Worm (Caenorhabditis elegans): ENCODE data around the gene cyn-4.
"Not testable (repeated sequence)": the region's sequence is repeated elsewhere in the genome, so short reads cannot be mapped to it uniquely, and the experiment has no call there.

The cyn-4 gene

DNA sequence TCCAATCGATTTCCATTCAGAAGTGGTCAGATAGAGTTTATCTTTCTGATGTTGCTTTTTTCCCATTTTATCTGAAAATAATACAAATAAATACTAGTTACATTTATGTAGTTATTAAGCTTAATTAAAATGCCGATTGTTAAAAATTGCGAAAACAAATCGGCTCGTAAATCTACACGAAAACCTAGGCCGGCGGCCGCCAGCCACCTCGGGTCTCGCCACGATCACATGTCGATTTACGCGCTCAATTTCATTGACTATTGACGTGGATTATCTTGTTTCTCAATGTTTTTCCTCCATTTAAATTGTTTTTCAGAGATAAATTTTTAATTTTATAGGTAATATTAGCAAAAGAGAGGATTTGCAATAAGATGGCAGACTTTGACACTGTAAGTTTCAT, at the start of gene cyn-4, which contains the start of gene copz-1:
cyn-4 (minus strand) TSS at position 71 of the 400 bp plus-strand sequence.
copz-1 (plus strand) TSS at position 339 of the 400 bp plus-strand sequence.
- peak; percentile 68 for TF ChIP-seq F13C5.2 (tag; optimal IDR thresholded peaks at IDR 0.05)
- TF ChIP-seq hnd-1 (tag; optimal IDR thresholded peaks at IDR 0.05) = no peak
- TF ChIP-seq B0310.2 (tag; optimal IDR thresholded peaks at IDR 0.05) = no peak
- no peak for TF ChIP-seq tra-4 (tag; optimal IDR thresholded peaks at IDR 0.05)
- peak; percentile 57; the same call in 1 of the 2 replicates for TF ChIP-seq pes-1 (GFP tag; IDR thresholded peaks at IDR 0.05)
- TF ChIP-seq aly-1 (tag; optimal IDR thresholded peaks at IDR 0.05) = no peak
- peak; percentile 84 for TF ChIP-seq tbx-37 (GFP tag; conservative IDR thresholded peaks at IDR 0.05)
- peak; percentile 42 for TF ChIP-seq hmg-4 (GFP tag; optimal IDR thresholded peaks at IDR 0.05)
- TF ChIP-seq tbx-11 (GFP tag; IDR thresholded peaks at IDR 0.05) = no peak
- TF ChIP-seq ceh-13 (GFP tag; optimal IDR thresholded peaks at IDR 0.05) = no peak
- TF ChIP-seq hmbx-1 (tag; optimal IDR thresholded peaks at IDR 0.05) = no peak
- TF ChIP-seq ets-7 (tag; optimal IDR thresholded peaks at IDR 0.05) = peak; percentile 27

DNA sequence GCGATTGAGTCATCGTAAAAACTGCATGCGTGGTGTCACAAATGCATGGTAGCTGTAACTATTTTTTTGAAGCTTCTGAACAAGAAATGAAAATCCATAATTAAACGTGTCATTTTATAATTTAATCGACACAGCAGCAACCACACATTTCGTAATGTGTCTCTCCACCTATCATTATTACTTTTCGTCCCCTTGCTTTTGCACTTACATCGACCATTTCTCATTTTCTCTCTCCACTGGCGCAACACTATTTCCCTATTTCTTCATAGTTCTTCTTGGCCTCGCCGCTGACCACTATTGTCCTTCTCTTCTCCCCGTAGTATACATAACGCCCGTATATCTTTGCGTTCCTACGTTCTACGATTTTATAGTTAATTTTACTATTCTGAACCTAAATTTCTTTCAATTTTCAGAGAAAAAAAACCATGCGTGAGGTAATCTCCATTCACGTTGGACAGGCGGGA, 45.9 kb upstream of the cyn-4 start, which contains the start of gene tba-4:
tba-4 (plus strand) TSS at position 414 of the 464 bp plus-strand sequence.
- TF ChIP-seq hmbx-1 (tag; optimal IDR thresholded peaks at IDR 0.05) (no peak), tbx-11 (GFP tag; IDR thresholded peaks at IDR 0.05) (no peak), hnd-1 (tag; optimal IDR thresholded peaks at IDR 0.05) (no peak), flt-1 (GFP tag; IDR thresholded peaks at IDR 0.05) (no peak), hmg-4 (GFP tag; optimal IDR thresholded peaks at IDR 0.05) (no peak), tra-4 (tag; optimal IDR thresholded peaks at IDR 0.05) (no peak), scrt-1 (GFP tag; IDR thresholded peaks at IDR 0.05) (no peak), ama-1 (optimal IDR thresholded peaks at IDR 0.05) (no peak)

DNA sequence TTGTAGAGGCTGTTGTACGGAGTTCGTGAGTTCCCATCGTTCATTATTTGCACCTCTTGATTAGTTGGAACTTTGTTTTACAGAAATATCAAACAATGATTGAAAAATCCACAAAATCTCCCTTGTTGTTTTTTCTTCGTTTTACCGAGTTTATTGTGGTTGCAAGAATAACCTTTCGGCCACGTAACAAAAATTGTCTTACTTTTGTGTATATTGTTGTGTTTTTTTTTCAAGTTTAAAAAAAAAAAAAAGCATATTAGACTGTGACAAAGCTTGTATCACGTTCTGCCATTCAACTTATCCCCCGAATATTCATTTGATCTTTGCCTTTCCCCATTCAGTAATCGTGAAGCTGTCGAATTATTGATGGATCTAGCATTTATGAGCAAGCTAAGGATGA, 44.8 kb upstream of the cyn-4 start, which contains the start of gene F44F4.10:
F44F4.10 (minus strand) TSS at position 101 of the 400 bp plus-strand sequence.
- TF ChIP-seq aly-1 (tag; optimal IDR thresholded peaks at IDR 0.05) (no peak), tbx-11 (GFP tag; IDR thresholded peaks at IDR 0.05) (no peak), ceh-13 (GFP tag; optimal IDR thresholded peaks at IDR 0.05) (no peak), tbx-37 (GFP tag; conservative IDR thresholded peaks at IDR 0.05) (no peak), F13C5.2 (tag; optimal IDR thresholded peaks at IDR 0.05) (no peak), sea-1 (GFP tag; conservative IDR thresholded peaks at IDR 0.05) (no peak), scrt-1 (GFP tag; IDR thresholded peaks at IDR 0.05) (no peak)

DNA sequence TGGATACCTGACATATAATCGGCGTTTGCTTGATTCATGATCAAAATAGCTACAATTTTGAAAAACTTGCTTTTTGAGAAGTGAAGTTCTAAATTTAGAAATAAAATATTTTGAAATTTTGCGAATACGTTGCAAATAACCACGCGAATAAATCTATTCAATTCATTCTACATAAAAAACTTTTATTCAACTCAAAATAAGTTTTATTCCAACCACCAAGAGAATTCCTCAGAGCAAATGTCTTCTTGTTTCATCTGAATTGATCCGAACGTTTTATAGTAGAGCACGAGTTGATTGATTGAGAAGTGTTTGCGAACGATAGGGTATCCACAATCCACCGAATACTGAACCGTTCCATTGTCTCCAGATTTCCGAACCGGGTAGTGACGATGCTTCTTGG, 43.3 kb upstream of the cyn-4 start, which contains the start of gene F44F4.9:
F44F4.9 (minus strand) TSS at position 101 of the 400 bp plus-strand sequence.
- TF ChIP-seq ets-7 (tag; optimal IDR thresholded peaks at IDR 0.05) = no peak
- TF ChIP-seq hmg-4 (GFP tag; optimal IDR thresholded peaks at IDR 0.05) = no peak
- TF ChIP-seq tbx-11 (GFP tag; IDR thresholded peaks at IDR 0.05) = no peak
- TF ChIP-seq ceh-13 (GFP tag; optimal IDR thresholded peaks at IDR 0.05) = no peak
- TF ChIP-seq B0310.2 (tag; optimal IDR thresholded peaks at IDR 0.05) = no peak

DNA sequence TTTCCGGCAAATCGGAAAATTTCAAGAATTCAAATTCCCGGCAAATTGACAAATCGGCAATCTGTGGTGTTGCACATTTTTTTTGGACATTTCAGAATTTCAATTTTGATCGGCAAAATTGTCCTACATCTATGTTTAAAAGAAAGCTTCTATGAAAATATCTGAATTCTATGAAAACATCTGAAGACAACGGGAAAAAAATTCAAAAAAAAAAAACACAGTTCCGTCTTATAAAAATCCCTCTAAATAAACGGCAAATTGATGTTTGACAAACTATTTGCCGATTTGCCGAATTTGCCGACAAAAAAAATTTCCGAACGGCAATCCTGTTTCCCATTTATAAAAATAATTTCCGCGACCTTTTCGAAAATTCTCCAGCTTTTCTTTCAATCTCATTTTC, 42.0 kb upstream of the cyn-4 start, which contains the start of gene F44F4.15:
F44F4.15 (plus strand) TSS at position 301 of the 400 bp plus-strand sequence.
- TF ChIP-seq F13C5.2 (tag; optimal IDR thresholded peaks at IDR 0.05) = no peak
- TF ChIP-seq sea-1 (GFP tag; conservative IDR thresholded peaks at IDR 0.05) = no peak
- no peak for TF ChIP-seq flt-1 (GFP tag; IDR thresholded peaks at IDR 0.05)

DNA sequence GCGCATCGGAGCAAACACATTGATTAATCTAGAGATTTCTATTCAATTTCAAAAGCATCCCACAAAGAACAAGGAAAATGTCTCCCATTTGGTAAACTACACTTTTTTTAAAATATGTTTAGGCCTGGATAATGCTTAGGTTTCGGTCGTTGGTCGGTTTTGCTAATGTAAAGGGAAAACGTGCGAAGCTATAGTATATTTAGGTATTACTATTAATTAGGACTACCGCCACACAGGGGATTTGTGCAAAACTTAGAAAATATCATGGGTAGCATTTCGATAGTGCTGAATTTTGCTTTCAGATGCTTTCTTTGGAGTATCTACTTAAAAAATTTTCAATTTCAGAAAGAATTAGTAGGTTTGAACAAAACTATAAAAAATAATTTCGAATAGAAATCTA, 40.6 kb upstream of the cyn-4 start:
- TF ChIP-seq B0310.2 (tag; optimal IDR thresholded peaks at IDR 0.05) (no peak), sea-1 (GFP tag; conservative IDR thresholded peaks at IDR 0.05) (no peak), scrt-1 (GFP tag; IDR thresholded peaks at IDR 0.05) (no peak), tra-4 (tag; optimal IDR thresholded peaks at IDR 0.05) (no peak), hmg-4 (GFP tag; optimal IDR thresholded peaks at IDR 0.05) (no peak), hmbx-1 (tag; optimal IDR thresholded peaks at IDR 0.05) (no peak), F13C5.2 (tag; optimal IDR thresholded peaks at IDR 0.05) (no peak), hnd-1 (tag; optimal IDR thresholded peaks at IDR 0.05) (no peak)

DNA sequence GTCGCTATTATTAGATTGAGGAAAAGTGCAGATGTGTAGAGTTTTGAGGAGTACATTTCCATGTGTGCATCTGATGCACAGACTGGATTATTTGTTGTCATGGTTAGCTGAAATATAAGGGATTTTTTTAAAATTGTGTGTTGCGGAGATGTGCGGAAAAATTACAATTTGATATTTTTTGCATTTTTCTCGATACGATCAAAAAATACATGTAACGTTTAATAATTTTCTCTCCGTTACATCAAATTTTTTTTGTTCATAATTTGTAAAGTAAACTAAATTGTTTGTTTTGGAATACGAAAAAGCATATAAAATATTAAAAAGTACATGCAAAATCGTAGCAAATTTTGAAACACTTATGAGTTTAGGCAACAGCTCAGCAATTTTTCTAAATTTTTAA, 37.8 kb upstream of the cyn-4 start, which contains the start of gene sra-11:
sra-11 (minus strand) TSS at position 101 of the 400 bp plus-strand sequence.
- TF ChIP-seq sea-1 (GFP tag; conservative IDR thresholded peaks at IDR 0.05) (no peak), tbx-37 (GFP tag; conservative IDR thresholded peaks at IDR 0.05) (no peak)

DNA sequence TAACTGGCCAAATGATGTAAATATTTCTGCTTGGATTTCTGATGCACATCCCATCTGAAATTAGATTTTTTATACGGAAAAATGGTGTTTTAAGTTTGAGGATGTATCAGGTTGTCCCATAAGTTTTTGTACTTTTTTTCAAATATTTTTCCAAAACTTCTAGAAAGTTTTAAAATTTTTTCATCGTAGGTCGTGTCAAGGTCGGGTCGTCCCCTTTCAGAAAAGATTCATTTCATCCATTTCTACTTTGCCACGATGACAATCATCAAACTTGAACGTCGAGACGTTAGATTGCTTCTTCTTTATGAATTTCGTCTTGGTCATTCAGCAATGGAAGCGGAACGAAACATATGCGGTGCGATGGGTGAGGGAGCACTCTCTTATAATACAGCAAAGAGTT, 32.0 kb upstream of the cyn-4 start, which contains the start of gene sra-12:
sra-12 (minus strand) TSS at position 101 of the 400 bp plus-strand sequence.
- TF ChIP-seq F13C5.2 (tag; optimal IDR thresholded peaks at IDR 0.05); hmg-4 (GFP tag; optimal IDR thresholded peaks at IDR 0.05); scrt-1 (GFP tag; IDR thresholded peaks at IDR 0.05): not testable (repeated sequence)

DNA sequence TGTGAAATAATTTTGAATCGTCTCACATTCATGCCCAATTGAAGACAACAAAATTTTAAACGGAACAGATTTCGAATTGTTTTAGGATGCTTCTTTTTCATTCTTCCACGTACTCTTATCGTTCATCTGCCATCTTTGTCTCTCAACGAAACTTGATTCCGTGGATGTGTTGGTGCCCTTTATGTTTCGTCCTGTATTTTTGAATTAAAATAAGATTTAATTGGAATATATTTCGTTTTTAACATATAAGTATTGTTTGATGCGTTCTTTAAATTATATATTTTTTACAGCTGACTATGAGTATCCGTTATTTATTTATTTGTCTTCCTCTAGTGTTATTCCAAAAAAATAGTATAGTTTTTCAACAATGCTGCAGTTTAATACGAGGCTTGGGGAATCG, 29.7 kb upstream of the cyn-4 start, which contains the start of gene gly-1:
gly-1 (minus strand) TSS at position 101 of the 400 bp plus-strand sequence.
- no peak for TF ChIP-seq hnd-1 (tag; optimal IDR thresholded peaks at IDR 0.05)
- no peak for TF ChIP-seq aly-1 (tag; optimal IDR thresholded peaks at IDR 0.05)
- no peak for TF ChIP-seq ama-1 (optimal IDR thresholded peaks at IDR 0.05)
- no peak for TF ChIP-seq ceh-13 (GFP tag; optimal IDR thresholded peaks at IDR 0.05)
- TF ChIP-seq ceh-36 (tag; optimal IDR thresholded peaks at IDR 0.05) = no peak
- TF ChIP-seq pes-1 (GFP tag; IDR thresholded peaks at IDR 0.05) = no peak
- TF ChIP-seq B0310.2 (tag; optimal IDR thresholded peaks at IDR 0.05) = no peak
- TF ChIP-seq hmbx-1 (tag; optimal IDR thresholded peaks at IDR 0.05) = no peak
